Worm (Caenorhabditis elegans) whole organism, L4 larva: ENCODE results near the gene C09B9.1.

Source experiments
- F10B5.3 ChIP-seq: sonication (generic microtip); optimal IDR thresholded peaks from 2 replicates; lab custom pipeline; 2016; ENCODE audit warnings: mild to moderate bottlenecking, missing genetic modification characterization, missing compliant biosample characterization
- F37D6.2 ChIP-seq: sonication (generic microtip); optimal IDR thresholded peaks from 2 replicates; lab custom pipeline; 2016; ENCODE audit warnings: mild to moderate bottlenecking, missing genetic modification characterization, missing compliant biosample characterization
- T26A8.4 ChIP-seq: fragments of 200-800 bp; sonication (Bioruptor generic); IDR thresholded peaks from 2 replicates; pipeline ENCODE4 v1.3.6; 2022; ENCODE audit warnings: missing genetic modification characterization, missing compliant biosample characterization
- Y105C5A.15 ChIP-seq: fragments of 200-800 bp; sonication (Bioruptor generic); IDR thresholded peaks from 2 replicates; pipeline ENCODE4 v1.3.6; 2022; ENCODE audit warnings: missing genetic modification characterization, missing compliant biosample characterization
- Y5F2A.4 ChIP-seq: fragments of 200-800 bp; sonication (Bioruptor generic); optimal IDR thresholded peaks from 2 replicates; lab custom pipeline; 2018; ENCODE audit warnings: mild to moderate bottlenecking, missing genetic modification characterization, missing compliant biosample characterization
- Y75B8A.6 ChIP-seq: fragments of 200-800 bp; sonication (Bioruptor generic); IDR thresholded peaks from 2 replicates; pipeline ENCODE4 v1.3.6; 2022; ENCODE audit warnings: missing genetic modification reagents, missing genetic modification characterization, missing compliant biosample characterization
- aly-2 ChIP-seq: sonication (generic microtip); optimal IDR thresholded peaks from 2 replicates; lab custom pipeline; 2018; ENCODE audit warnings: missing biosample characterization, missing genetic modification characterization
- ama-1 ChIP-seq: fragments of 150-350 bp; optimal IDR thresholded peaks from 2 replicates; lab custom pipeline; 2014; ENCODE audit warnings: inconsistent platforms, mixed read lengths
- ceh-28 ChIP-seq: fragments of 150-350 bp; optimal IDR thresholded peaks from 2 replicates; lab custom pipeline; 2014; ENCODE audit warnings: missing biosample characterization, missing genetic modification reagents, missing genetic modification characterization
- ceh-44 ChIP-seq: fragments of 200-800 bp; sonication (Bioruptor generic); IDR thresholded peaks from 2 replicates; pipeline ENCODE4 v1.3.6; 2022; ENCODE audit warnings: missing genetic modification reagents, missing genetic modification characterization, missing compliant biosample characterization
- ceh-62 ChIP-seq: sonication (generic microtip); optimal IDR thresholded peaks from 2 replicates; lab custom pipeline; 2017; ENCODE audit warnings: missing biosample characterization, missing genetic modification characterization
- ces-1 ChIP-seq: fragments of 150-350 bp; sonication (generic microtip); optimal IDR thresholded peaks from 4 replicates; lab custom pipeline; 2014; ENCODE audit warnings: missing biosample characterization, missing genetic modification reagents, missing genetic modification characterization
- cey-2 ChIP-seq: sonication (generic microtip); optimal IDR thresholded peaks from 3 replicates; lab custom pipeline; 2017; ENCODE audit warnings: missing genetic modification characterization, mild to moderate bottlenecking, missing compliant biosample characterization, antibody characterized with exemption, borderline replicate concordance; ENCODE audit not compliant: insufficient read depth
- ctbp-1 ChIP-seq: fragments of 200-800 bp; sonication (Bioruptor generic); IDR thresholded peaks from 2 replicates; pipeline ENCODE4 v1.3.6; 2022; ENCODE audit warnings: missing genetic modification reagents, missing genetic modification characterization, missing compliant biosample characterization
- daf-12 ChIP-seq: fragments of 150-350 bp; optimal IDR thresholded peaks from 2 replicates; lab custom pipeline; 2014; ENCODE audit warnings: missing biosample characterization, missing genetic modification reagents, missing genetic modification characterization
- daf-19 ChIP-seq: fragments of 200-800 bp; sonication (Bioruptor generic); conservative IDR thresholded peaks from 2 replicates; pipeline ENCODE4 v1.3.6; 2022; ENCODE audit warnings: missing genetic modification characterization, missing compliant biosample characterization
- dmd-6 ChIP-seq: fragments of 200-800 bp; sonication (Bioruptor generic); IDR thresholded peaks from 2 replicates; pipeline ENCODE4 v1.3.6; 2022; ENCODE audit warnings: missing genetic modification reagents, missing genetic modification characterization, missing compliant biosample characterization
- dmd-8 ChIP-seq: fragments of 200-800 bp; sonication (Bioruptor generic); IDR thresholded peaks from 2 replicates; pipeline ENCODE4 v1.3.6; 2022; ENCODE audit warnings: missing genetic modification characterization, missing compliant biosample characterization
- dpl-1 ChIP-seq: fragments of 150-350 bp; optimal IDR thresholded peaks from 2 replicates; lab custom pipeline; 2014; ENCODE audit warnings: missing biosample characterization, missing genetic modification reagents, missing genetic modification characterization
- duxl-1 ChIP-seq: sonication (generic microtip); optimal IDR thresholded peaks from 2 replicates; lab custom pipeline; 2016; ENCODE audit warnings: mild to moderate bottlenecking, missing genetic modification characterization, moderate library complexity, missing compliant biosample characterization; ENCODE audit not compliant: poor library complexity
- dve-1 ChIP-seq: sonication (generic microtip); optimal IDR thresholded peaks from 2 replicates; lab custom pipeline; 2017; ENCODE audit warnings: antibody characterized with exemption, mild to moderate bottlenecking, missing genetic modification characterization, missing compliant biosample characterization; ENCODE audit not compliant: insufficient read depth
- fkh-10 ChIP-seq: fragments of 150-350 bp; optimal IDR thresholded peaks from 2 replicates; lab custom pipeline; 2014; ENCODE audit warnings: missing biosample characterization, missing genetic modification reagents, missing genetic modification characterization
- hif-1 ChIP-seq, 2 experiments: sonication (generic microtip); optimal IDR thresholded peaks; 2 replicates each; lab custom pipeline; 2016 to 2017; ENCODE audit warnings: missing compliant biosample characterization in 2 of 2, missing genetic modification characterization in 2 of 2, missing genetic modification reagents in 2 of 2, missing genotype in 2 of 2, mild to moderate bottlenecking in 1 of 2
- hlh-11 ChIP-seq: fragments of 200-800 bp; sonication (Bioruptor generic); optimal IDR thresholded peaks from 2 replicates; lab custom pipeline; 2018; ENCODE audit warnings: mild to moderate bottlenecking, missing genetic modification characterization, missing compliant biosample characterization
- hlh-30 ChIP-seq: sonication (generic microtip); optimal IDR thresholded peaks from 2 replicates; lab custom pipeline; 2017; ENCODE audit warnings: antibody characterized with exemption, mild to moderate bottlenecking, missing genetic modification characterization, missing compliant biosample characterization; ENCODE audit not compliant: insufficient read depth
- hmg-1.1 ChIP-seq: fragments of 200-800 bp; sonication (Bioruptor generic); IDR thresholded peaks from 2 replicates; pipeline ENCODE4 v1.3.6; 2022; ENCODE audit warnings: missing genetic modification reagents, missing genetic modification characterization, missing compliant biosample characterization
- jun-1 ChIP-seq: fragments of 150-350 bp; optimal IDR thresholded peaks from 2 replicates; lab custom pipeline; 2014; ENCODE audit warnings: missing biosample characterization, missing genetic modification reagents, missing genetic modification characterization
- lim-7 ChIP-seq: fragments of 200-800 bp; sonication (Bioruptor generic); IDR thresholded peaks from 2 replicates; pipeline ENCODE4 v1.3.6; 2022; ENCODE audit warnings: missing genetic modification characterization, missing compliant biosample characterization
- lin-13 ChIP-seq: fragments of 150-350 bp; optimal IDR thresholded peaks from 2 replicates; lab custom pipeline; 2014; ENCODE audit warnings: missing biosample characterization, missing genetic modification reagents, missing genetic modification characterization
- lin-15B ChIP-seq: fragments of 150-350 bp; sonication (generic microtip); optimal IDR thresholded peaks from 3 replicates; lab custom pipeline; 2014; ENCODE audit warnings: missing biosample characterization, missing genetic modification characterization
- lin-29 ChIP-seq: fragments of 200-800 bp; sonication (Bioruptor generic); IDR thresholded peaks from 2 replicates; pipeline ENCODE4 v1.3.6; 2022; ENCODE audit warnings: missing genetic modification reagents, missing genetic modification characterization, missing compliant biosample characterization
- lin-38 ChIP-seq: fragments of 200-800 bp; sonication (Bioruptor generic); IDR thresholded peaks from 2 replicates; pipeline ENCODE4 v1.3.6; 2022; ENCODE audit warnings: missing genetic modification reagents, missing genetic modification characterization, missing compliant biosample characterization
- madf-5 ChIP-seq, 2 experiments: fragments of 200-800 bp; sonication (Bioruptor generic); IDR thresholded peaks; 2 replicates each; pipeline ENCODE4 v1.3.6; 2022; ENCODE audit warnings: missing compliant biosample characterization in 2 of 2, missing genetic modification characterization in 2 of 2
- madf-9 ChIP-seq: fragments of 200-800 bp; sonication (Bioruptor generic); conservative IDR thresholded peaks from 2 replicates; pipeline ENCODE4 v1.3.6; 2022; ENCODE audit warnings: missing genetic modification reagents, missing genetic modification characterization, missing compliant biosample characterization
- mdt-29 ChIP-seq: fragments of 200-800 bp; sonication (Bioruptor generic); IDR thresholded peaks from 2 replicates; pipeline ENCODE4 v1.3.6; 2022; ENCODE audit warnings: missing genetic modification reagents, missing genetic modification characterization, missing compliant biosample characterization
- mes-2 ChIP-seq: sonication (generic microtip); optimal IDR thresholded peaks from 2 replicates; lab custom pipeline; 2016; ENCODE audit warnings: missing genotype, mild to moderate bottlenecking, missing genetic modification characterization, missing compliant biosample characterization; ENCODE audit not compliant: poor library complexity, severe bottlenecking
- nhr-10 ChIP-seq: fragments of 150-350 bp; optimal IDR thresholded peaks from 2 replicates; lab custom pipeline; 2014; ENCODE audit warnings: missing biosample characterization, missing genetic modification characterization
- nhr-102 ChIP-seq: sonication (generic microtip); optimal IDR thresholded peaks from 2 replicates; lab custom pipeline; 2016; ENCODE audit warnings: mild to moderate bottlenecking, missing genetic modification characterization, moderate library complexity, missing compliant biosample characterization
- nhr-11 ChIP-seq: fragments of 150-350 bp; optimal IDR thresholded peaks from 2 replicates; lab custom pipeline; 2014; ENCODE audit warnings: missing biosample characterization, missing genetic modification characterization
- nhr-6 ChIP-seq: fragments of 150-350 bp; optimal IDR thresholded peaks from 2 replicates; lab custom pipeline; 2014; ENCODE audit warnings: missing biosample characterization, missing genetic modification characterization
- nhr-76 ChIP-seq: fragments of 150-350 bp; optimal IDR thresholded peaks from 2 replicates; lab custom pipeline; 2014; ENCODE audit warnings: missing biosample characterization, missing genetic modification characterization
- saeg-2 ChIP-seq: fragments of 200-800 bp; sonication (Bioruptor generic); IDR thresholded peaks from 2 replicates; pipeline ENCODE4 v1.3.6; 2022; ENCODE audit warnings: missing genetic modification reagents, missing genetic modification characterization, missing compliant biosample characterization
- sdz-12 ChIP-seq: fragments of 200-800 bp; sonication (Bioruptor generic); optimal IDR thresholded peaks from 2 replicates; lab custom pipeline; 2018; ENCODE audit warnings: mild to moderate bottlenecking, missing genetic modification characterization, missing compliant biosample characterization
- snpc-1.2 ChIP-seq: fragments of 200-800 bp; sonication (Bioruptor generic); IDR thresholded peaks from 2 replicates; pipeline ENCODE4 v1.3.6; 2022; ENCODE audit warnings: missing genetic modification reagents, missing genetic modification characterization, missing compliant biosample characterization
- spr-1 ChIP-seq: sonication (generic microtip); optimal IDR thresholded peaks from 2 replicates; lab custom pipeline; 2016; ENCODE audit warnings: mild to moderate bottlenecking, missing genetic modification characterization, missing compliant biosample characterization
- tra-1 ChIP-seq: fragments of 200-800 bp; sonication (Bioruptor generic); IDR thresholded peaks from 2 replicates; pipeline ENCODE4 v1.3.6; 2022; ENCODE audit warnings: missing genetic modification reagents, missing genetic modification characterization, missing compliant biosample characterization
- unc-39 ChIP-seq: sonication (generic microtip); optimal IDR thresholded peaks from 2 replicates; lab custom pipeline; 2017; ENCODE audit warnings: missing biosample characterization, missing genetic modification characterization
- zag-1 ChIP-seq: fragments of 150-350 bp; optimal IDR thresholded peaks from 2 replicates; lab custom pipeline; 2014; ENCODE audit warnings: missing biosample characterization, missing genetic modification characterization
- zip-11 ChIP-seq: fragments of 200-800 bp; sonication (Bioruptor generic); IDR thresholded peaks from 2 replicates; pipeline ENCODE4 v1.3.6; 2022; ENCODE audit warnings: missing genetic modification characterization, missing compliant biosample characterization
- ztf-11 ChIP-seq: fragments of 150-350 bp; optimal IDR thresholded peaks from 2 replicates; lab custom pipeline; 2014; ENCODE audit warnings: missing biosample characterization, missing genetic modification characterization
- ztf-7 ChIP-seq: fragments of 150-350 bp; optimal IDR thresholded peaks from 2 replicates; lab custom pipeline; 2014; ENCODE audit warnings: missing biosample characterization, missing genetic modification characterization

C09B9.1 gene

DNA sequence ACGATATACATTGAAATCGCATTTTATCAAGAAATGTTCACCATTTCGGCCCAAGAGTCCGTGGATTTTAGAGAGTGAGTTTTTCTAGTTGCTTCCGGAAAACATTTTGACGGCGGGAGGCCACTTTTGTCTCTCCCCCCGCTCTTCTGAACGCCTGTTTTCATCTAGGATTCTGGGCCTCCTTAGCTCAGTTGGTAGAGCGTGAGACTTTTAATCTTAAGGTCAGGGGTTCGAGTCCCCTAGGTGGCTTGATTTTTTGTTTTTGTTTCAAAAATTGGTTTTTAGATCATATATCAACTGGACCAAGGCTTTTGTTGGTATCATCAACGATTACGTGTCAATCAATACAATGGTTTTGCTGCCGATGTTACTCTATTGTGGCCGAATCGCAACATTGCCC, 1.2 kb downstream of the C09B9.1 start (continued):
- TF ChIP-seq daf-12 (tag; lab: Kevin White, UChicago) (no peak), duxl-1 (no peak), Y75B8A.6 (GFP tag; lab: Robert Waterston, UW) (no peak), ama-1 (no peak), ztf-11 (tag; lab: Kevin White, UChicago) (no peak), zip-11 (GFP tag; lab: Robert Waterston, UW) (no peak), dpl-1 (no peak), ceh-28 (tag; lab: Kevin White, UChicago) (no peak), snpc-1.2 (GFP tag; lab: Robert Waterston, UW) (peak; percentile 99), madf-5 (GFP tag; IDR thresholded peaks at IDR 0.05; lab: Robert Waterston, UW) (peak; percentile 52 to 87; a peak in 1 of 4 replicates), T26A8.4 (peak; percentile 65), lim-7 (GFP tag; lab: Robert Waterston, UW) (no peak; the same call in 1 of the 2 replicates), lin-13 (GFP tag; lab: Kevin White, UChicago) (no peak), ztf-7 (tag; lab: Kevin White, UChicago) (no peak), unc-39 (tag; lab: Kevin White, UChicago) (no peak), nhr-102 (tag; lab: Kevin White, UChicago) (no peak), cey-2 (tag; lab: Kevin White, UChicago) (no peak), dmd-8 (peak; percentile 92), hlh-30 (tag; lab: Kevin White, UChicago) (peak; percentile 21), lin-29 (0 out of 2 replicates have a peak, but pooled peaks have one; percentile 28), F37D6.2 (tag; lab: Kevin White, UChicago) (no peak), spr-1 (tag; lab: Kevin White, UChicago) (no peak), hlh-11 (no peak), ces-1 (GFP tag; lab: Kevin White, UChicago) (no peak), ceh-44 (GFP tag; lab: Robert Waterston, UW) (peak; percentile 88), ctbp-1 (GFP tag; lab: Robert Waterston, UW) (peak; percentile 80), zag-1 (no peak), tra-1 (GFP tag; lab: Robert Waterston, UW) (peak; percentile 54; the same call in 1 of the 2 replicates), dmd-6 (GFP tag; lab: Robert Waterston, UW) (no peak), jun-1 (tag; lab: Kevin White, UChicago) (no peak), nhr-11 (tag; lab: Kevin White, UChicago) (no peak), nhr-76 (tag; lab: Kevin White, UChicago) (no peak), lin-38 (no peak; the same call in 1 of the 2 replicates), saeg-2 (GFP tag; lab: Robert Waterston, UW) (peak; percentile 46; the same call in 1 of the 2 replicates), Y5F2A.4 (GFP tag; lab: Kevin White, UChicago) (no peak), hmg-1.1 (GFP tag; lab: Robert Waterston, UW) (no peak; the same call in 1 of the 2 replicates), lin-15B (tag; lab: Kevin White, UChicago) (no peak), Y105C5A.15 (GFP tag; lab: Robert Waterston, UW) (peak; percentile 58; the same call in 1 of the 2 replicates), dve-1 (no peak), fkh-10 (GFP tag; lab: Kevin White, UChicago) (no peak), aly-2 (no peak), madf-9 (GFP tag; lab: Robert Waterston, UW) (peak; percentile 59; the same call in 1 of the 2 replicates), F10B5.3 (tag; lab: Kevin White, UChicago) (no peak), mes-2 (tag; lab: Kevin White, UChicago) (no peak), daf-19 (GFP tag; lab: Robert Waterston, UW) (0 out of 2 replicates have a peak, but pooled peaks have one; percentile 63), mdt-29 (GFP tag; lab: Robert Waterston, UW) (peak; percentile 62; the same call in 1 of the 2 replicates), hif-1 (tag; optimal IDR thresholded peaks at IDR 0.05; lab: Kevin White, UChicago) (no peak), sdz-12 (GFP tag; lab: Kevin White, UChicago) (peak; percentile 8), nhr-6 (tag; lab: Kevin White, UChicago) (no peak), ceh-62 (tag; lab: Kevin White, UChicago) (no peak), nhr-10 (tag; lab: Kevin White, UChicago) (no peak)
